Worm (Caenorhabditis elegans) whole organism, L2 larva: ENCODE measurements around the gene R102.1.

ENCODE experiments used
- F13H6.1 ChIP-seq: sonication (generic microtip); optimal IDR thresholded peaks from 2 replicates; lab custom pipeline; 2016; ENCODE audit warnings: missing genetic modification characterization, missing compliant biosample characterization
- R02D3.7 ChIP-seq: fragments of 150-350 bp; optimal IDR thresholded peaks from 2 replicates; lab custom pipeline; 2014; ENCODE audit warnings: missing biosample characterization, missing genetic modification characterization
- Y55F3AM.14 ChIP-seq: fragments of 200-800 bp; sonication (Bioruptor generic); optimal IDR thresholded peaks from 2 replicates; lab custom pipeline; 2018; ENCODE audit warnings: mild to moderate bottlenecking, missing genetic modification characterization, missing compliant biosample characterization
- ZK546.5 ChIP-seq: sonication (generic microtip); optimal IDR thresholded peaks from 2 replicates; lab custom pipeline; 2017; ENCODE audit warnings: missing biosample characterization, missing genetic modification characterization
- alr-1 ChIP-seq: fragments of 150-350 bp; optimal IDR thresholded peaks from 2 replicates; lab custom pipeline; 2014; ENCODE audit warnings: missing biosample characterization, missing genetic modification characterization
- aly-2 ChIP-seq: fragments of 150-350 bp; optimal IDR thresholded peaks from 2 replicates; lab custom pipeline; 2014; ENCODE audit warnings: missing biosample characterization, missing genetic modification characterization
- ama-1 ChIP-seq: fragments of 150-350 bp; optimal IDR thresholded peaks from 2 replicates; lab custom pipeline; 2018; ENCODE audit warnings: inconsistent platforms
- blmp-1 ChIP-seq: sonication (generic microtip); optimal IDR thresholded peaks from 2 replicates; lab custom pipeline; 2017; ENCODE audit warnings: missing genetic modification characterization, mild to moderate bottlenecking, missing compliant biosample characterization, antibody characterized with exemption, moderate library complexity; ENCODE audit not compliant: insufficient read depth
- ceh-82 ChIP-seq: fragments of 150-350 bp; optimal IDR thresholded peaks from 2 replicates; lab custom pipeline; 2014; ENCODE audit warnings: missing biosample characterization, missing genetic modification characterization
- crh-2 ChIP-seq: sonication (generic microtip); optimal IDR thresholded peaks from 2 replicates; lab custom pipeline; 2017; ENCODE audit warnings: missing biosample characterization, missing genetic modification characterization
- egl-27 ChIP-seq: sonication (generic microtip); optimal IDR thresholded peaks from 3 replicates; lab custom pipeline; 2017; ENCODE audit warnings: missing biosample characterization, missing genetic modification reagents, missing genetic modification characterization
- fos-1 ChIP-seq: fragments of 150-350 bp; optimal IDR thresholded peaks from 2 replicates; lab custom pipeline; 2014; ENCODE audit warnings: missing biosample characterization, missing genetic modification characterization
- lin-11 ChIP-seq: fragments of 150-350 bp; sonication (generic microtip); optimal IDR thresholded peaks from 2 replicates; lab custom pipeline; 2014; ENCODE audit warnings: missing biosample characterization, missing genetic modification characterization, inconsistent platforms, mixed read lengths
- lin-39 ChIP-seq: fragments of 150-350 bp; optimal IDR thresholded peaks from 2 replicates; lab custom pipeline; 2014; ENCODE audit warnings: missing biosample characterization, missing genetic modification reagents, missing genetic modification characterization
- mab-5 ChIP-seq: fragments of 150-350 bp; optimal IDR thresholded peaks from 2 replicates; lab custom pipeline; 2014; ENCODE audit warnings: missing biosample characterization, missing genetic modification characterization
- mbf-1 ChIP-seq: sonication (generic microtip); optimal IDR thresholded peaks from 2 replicates; lab custom pipeline; 2017; ENCODE audit warnings: missing biosample characterization, missing genetic modification characterization
- mdl-1 ChIP-seq, 2 experiments: fragments of 150-350 bp in 1 of 2; sonication (generic microtip) in 1 of 2; optimal IDR thresholded peaks; 2 replicates each; lab custom pipeline; 2017; ENCODE audit warnings: missing biosample characterization in 2 of 2, missing genetic modification characterization in 2 of 2
- nhr-10 ChIP-seq: sonication (generic microtip); optimal IDR thresholded peaks from 2 replicates; lab custom pipeline; 2017; ENCODE audit warnings: missing biosample characterization, missing genetic modification characterization
- nhr-129 ChIP-seq: fragments of 150-350 bp; optimal IDR thresholded peaks from 2 replicates; lab custom pipeline; 2014; ENCODE audit warnings: missing biosample characterization, missing genetic modification characterization
- nhr-21 ChIP-seq: fragments of 150-350 bp; optimal IDR thresholded peaks from 2 replicates; lab custom pipeline; 2014; ENCODE audit warnings: missing biosample characterization, missing genetic modification characterization
- nhr-23 ChIP-seq: fragments of 150-350 bp; optimal IDR thresholded peaks from 2 replicates; lab custom pipeline; 2014; ENCODE audit warnings: missing biosample characterization, missing genetic modification reagents, missing genetic modification characterization
- nhr-25 ChIP-seq: fragments of 150-350 bp; sonication (generic microtip); optimal IDR thresholded peaks from 3 replicates; lab custom pipeline; 2014; ENCODE audit warnings: missing biosample characterization, missing genetic modification characterization
- nhr-6 ChIP-seq: fragments of 150-350 bp; optimal IDR thresholded peaks from 2 replicates; lab custom pipeline; 2014; ENCODE audit warnings: missing biosample characterization, missing genetic modification characterization
- nhr-77 ChIP-seq: fragments of 150-350 bp; optimal IDR thresholded peaks from 2 replicates; lab custom pipeline; 2014; ENCODE audit warnings: missing biosample characterization, missing genetic modification characterization
- skn-1 ChIP-seq: sonication (generic microtip); optimal IDR thresholded peaks from 2 replicates; lab custom pipeline; 2017; ENCODE audit warnings: missing biosample characterization, missing genetic modification characterization
- sma-3 ChIP-seq: sonication (generic microtip); optimal IDR thresholded peaks from 2 replicates; lab custom pipeline; 2016; ENCODE audit warnings: missing genetic modification reagents, missing genetic modification characterization, missing compliant biosample characterization
- sma-9 ChIP-seq, 2 experiments: fragments of 150-350 bp in 1 of 2; sonication (generic microtip) in 1 of 2; optimal IDR thresholded peaks; 2 replicates each; lab custom pipeline; 2014 to 2016; ENCODE audit warnings: missing genetic modification characterization in 2 of 2, mild to moderate bottlenecking in 1 of 2, missing biosample characterization in 1 of 2, missing compliant biosample characterization in 1 of 2, missing genetic modification reagents in 1 of 2, moderate library complexity in 1 of 2
- snpc-4 ChIP-seq: fragments of 150-350 bp; optimal IDR thresholded peaks from 2 replicates; lab custom pipeline; 2014; ENCODE audit warnings: missing biosample characterization, missing genetic modification characterization
- unc-39 ChIP-seq: fragments of 150-350 bp; optimal IDR thresholded peaks from 2 replicates; lab custom pipeline; 2014; ENCODE audit warnings: missing biosample characterization, missing genetic modification characterization
- unc-55 ChIP-seq: fragments of 150-350 bp; sonication (generic microtip); optimal IDR thresholded peaks from 3 replicates; lab custom pipeline; 2014; ENCODE audit warnings: missing biosample characterization, missing genetic modification reagents, missing genetic modification characterization
- ztf-1 ChIP-seq: fragments of 200-800 bp; sonication (Bioruptor generic); conservative IDR thresholded peaks from 2 replicates; pipeline ENCODE4 v1.3.6; 2022; ENCODE audit warnings: missing genetic modification characterization, missing compliant biosample characterization
- ztf-11 ChIP-seq: sonication (generic microtip); optimal IDR thresholded peaks from 2 replicates; lab custom pipeline; 2017; ENCODE audit warnings: missing biosample characterization, missing genetic modification characterization
- ztf-4 ChIP-seq: fragments of 150-350 bp; optimal IDR thresholded peaks from 2 replicates; lab custom pipeline; 2014; ENCODE audit warnings: missing biosample characterization, missing genetic modification characterization

Gene R102.1

ce11 chrIV:10701866-10702458 lies 16.1 kb downstream of the R102.1 start:
- TF ChIP-seq nhr-10 (tag; lab: Kevin White, UChicago) = no peak
- TF ChIP-seq nhr-6 (tag; lab: Kevin White, UChicago) = no peak
- peak; percentile 28 for TF ChIP-seq sma-3
- TF ChIP-seq ZK546.5 (tag; lab: Kevin White, UChicago) = no peak
- peak; percentile 12 for TF ChIP-seq fos-1 (tag; lab: Kevin White, UChicago)
- TF ChIP-seq nhr-129 (tag; lab: Kevin White, UChicago) = peak; percentile 15
- no peak for TF ChIP-seq F13H6.1 (tag; lab: Kevin White, UChicago)
- peak; percentile 60 for TF ChIP-seq nhr-21
- no peak for TF ChIP-seq unc-39 (tag; lab: Kevin White, UChicago)
- TF ChIP-seq ztf-1 (GFP tag; lab: Robert Waterston, UW) = no peak
- TF ChIP-seq sma-9 (GFP tag; optimal IDR thresholded peaks at IDR 0.05; lab: Kevin White, UChicago) = peak; percentile 62
- TF ChIP-seq sma-9 (tag; optimal IDR thresholded peaks at IDR 0.05; lab: Kevin White, UChicago) = no peak

- TF ChIP-seq nhr-10 (tag; lab: Kevin White, UChicago) = no peak
- TF ChIP-seq unc-55 (GFP tag; lab: Kevin White, UChicago) = no peak
- TF ChIP-seq ztf-11 = no peak
- no peak for TF ChIP-seq ZK546.5 (tag; lab: Kevin White, UChicago)
- no peak for TF ChIP-seq nhr-23 (tag; lab: Kevin White, UChicago)
Observed at ce11 chrIV:10705176-10705575, 19.3 kb downstream of the R102.1 start, which contains the start of gene R102.10. R102.10 (plus strand) TSS chrIV:10705476.

- TF ChIP-seq sma-3 (no peak), snpc-4 (tag; lab: Kevin White, UChicago) (no peak), fos-1 (tag; lab: Kevin White, UChicago) (no peak), lin-39 (no peak), skn-1 (tag; lab: Kevin White, UChicago) (no peak), Y55F3AM.14 (GFP tag; lab: Kevin White, UChicago) (no peak), nhr-77 (no peak), nhr-10 (tag; lab: Kevin White, UChicago) (no peak), ZK546.5 (tag; lab: Kevin White, UChicago) (no peak), blmp-1 (tag; lab: Kevin White, UChicago) (no peak), mbf-1 (tag; lab: Kevin White, UChicago) (no peak), mdl-1 (tag; optimal IDR thresholded peaks at IDR 0.05; lab: Kevin White, UChicago) (no peak), ceh-82 (tag; lab: Kevin White, UChicago) (no peak), nhr-23 (tag; lab: Kevin White, UChicago) (no peak), mab-5 (tag; lab: Kevin White, UChicago) (no peak), egl-27 (tag; lab: Kevin White, UChicago) (no peak), nhr-6 (tag; lab: Kevin White, UChicago) (no peak), crh-2 (no peak)
Observed at ce11 chrIV:10706090-10706489, 20.2 kb downstream of the R102.1 start, which contains the start of gene R102.6. R102.6 (minus strand) TSS chrIV:10706190.

ce11 chrIV:10711729-10712128 lies 25.9 kb downstream of the R102.1 start, which contains the start of gene glb-21:
glb-21 (minus strand) TSS chrIV:10711794.
- TF ChIP-seq F13H6.1 (tag; lab: Kevin White, UChicago) (no peak), ztf-4 (tag; lab: Kevin White, UChicago) (no peak), sma-3 (no peak), mbf-1 (tag; lab: Kevin White, UChicago) (no peak), nhr-25 (tag; lab: Kevin White, UChicago) (no peak), R02D3.7 (tag; lab: Kevin White, UChicago) (no peak), unc-55 (GFP tag; lab: Kevin White, UChicago) (no peak), aly-2 (tag; lab: Kevin White, UChicago) (no peak), blmp-1 (tag; lab: Kevin White, UChicago) (no peak), skn-1 (tag; lab: Kevin White, UChicago) (no peak), ceh-82 (tag; lab: Kevin White, UChicago) (no peak), ztf-1 (GFP tag; lab: Robert Waterston, UW) (no peak), alr-1 (no peak), ama-1 (lab: Kevin White, UChicago) (no peak), mab-5 (tag; lab: Kevin White, UChicago) (no peak), lin-11 (tag; lab: Kevin White, UChicago) (no peak)
